Fruit fly (Drosophila melanogaster) whole organism, wandering third instar larva: ENCODE results near the gene CG12684.
A peak's percentile ranks its signal among the peaks of the same experiment; 100 is the strongest.

Source experiments
- Abd-B ChIP-seq: fragments of >200 bp; optimal IDR thresholded peaks from 2 replicates; lab custom pipeline; 2017; ENCODE audit warnings: missing biosample characterization, missing genetic modification characterization
- CG32264 ChIP-seq: fragments of 200-800 bp; sonication (Bioruptor generic); optimal IDR thresholded peaks from 2 replicates; lab custom pipeline; 2016; ENCODE audit warnings: missing biosample characterization, missing genetic modification characterization
- CG9705 ChIP-seq: fragments of 200-800 bp; sonication (Bioruptor generic); optimal IDR thresholded peaks from 2 replicates; lab custom pipeline; 2018; ENCODE audit warnings: missing biosample characterization, mild to moderate bottlenecking, missing genetic modification characterization
- Dfd ChIP-seq: fragments of >200 bp; optimal IDR thresholded peaks from 2 replicates; lab custom pipeline; 2017; ENCODE audit warnings: missing biosample characterization, missing genetic modification characterization
- Dif ChIP-seq: fragments of 200-275, 200-300 bp; sonication (Bioruptor generic); optimal IDR thresholded peaks from 2 replicates; lab custom pipeline; 2018; ENCODE audit warnings: missing biosample characterization, missing genetic modification characterization; ENCODE audit not compliant: partially characterized antibody
- GATAd ChIP-seq: sonication (Bioruptor generic); optimal IDR thresholded peaks from 2 replicates; lab custom pipeline; 2016; ENCODE audit warnings: missing biosample characterization, missing genetic modification characterization
- HLH106 ChIP-seq: fragments of 200-800 bp; optimal IDR thresholded peaks from 3 replicates; lab custom pipeline; 2019; ENCODE audit warnings: missing biosample characterization, mild to moderate bottlenecking, missing genetic modification characterization, moderate library complexity
- Hnf4 ChIP-seq: fragments of 200-800 bp; sonication (Bioruptor generic); optimal IDR thresholded peaks from 2 replicates; lab custom pipeline; 2016; ENCODE audit warnings: missing biosample characterization, mild to moderate bottlenecking, missing genetic modification characterization
- Hr83 ChIP-seq: fragments of 200-300 bp; sonication (Bioruptor generic); optimal IDR thresholded peaks from 2 replicates; lab custom pipeline; 2016; ENCODE audit warnings: missing biosample characterization, mild to moderate bottlenecking, missing genetic modification characterization, moderate library complexity; ENCODE audit not compliant: poor library complexity, severe bottlenecking
- Jra ChIP-seq: sonication (Bioruptor generic); optimal IDR thresholded peaks from 2 replicates; lab custom pipeline; 2016; ENCODE audit warnings: missing biosample characterization, missing genetic modification characterization
- Mio ChIP-seq: sonication (Bioruptor generic); optimal IDR thresholded peaks from 2 replicates; lab custom pipeline; 2016; ENCODE audit warnings: missing biosample characterization, missing genetic modification characterization
- OdsH ChIP-seq: fragments of 200-800 bp; sonication (Bioruptor generic); optimal IDR thresholded peaks from 2 replicates; lab custom pipeline; 2016; ENCODE audit warnings: missing biosample characterization, mild to moderate bottlenecking, missing genetic modification characterization
- Rel ChIP-seq, 2 experiments: fragments of 200-800 bp; sonication (Bioruptor generic) in 1 of 2; optimal IDR thresholded peaks; 2 replicates in 1 of 2; 3 replicates in 1 of 2; lab custom pipeline; 2016 to 2019; ENCODE audit warnings: mild to moderate bottlenecking in 2 of 2, missing biosample characterization in 2 of 2, missing genetic modification characterization in 2 of 2, moderate library complexity in 1 of 2
- Sp1 ChIP-seq: fragments of 200-800 bp; sonication (Bioruptor generic); optimal IDR thresholded peaks from 3 replicates; lab custom pipeline; 2019; ENCODE audit warnings: missing biosample characterization, mild to moderate bottlenecking, missing genetic modification characterization, moderate library complexity
- Vsx2 ChIP-seq: fragments of 200-300, 225-300 bp; sonication (Bioruptor generic); optimal IDR thresholded peaks from 2 replicates; lab custom pipeline; 2018; ENCODE audit warnings: missing biosample characterization, missing genetic modification characterization; ENCODE audit not compliant: partially characterized antibody
- brk ChIP-seq: fragments of 200-800 bp; sonication (Bioruptor generic); optimal IDR thresholded peaks from 2 replicates; lab custom pipeline; 2016; ENCODE audit warnings: missing biosample characterization, mild to moderate bottlenecking, missing genetic modification characterization
- dl ChIP-seq, 2 experiments: fragments of 175-275, 200-275 bp in 1 of 2; fragments of 200-275 bp in 1 of 2; sonication (Bioruptor generic); optimal IDR thresholded peaks; lab custom pipeline; 2018; ENCODE audit warnings: mild to moderate bottlenecking in 2 of 2, missing biosample characterization in 2 of 2, missing genetic modification characterization in 2 of 2, moderate library complexity in 2 of 2; ENCODE audit not compliant: partially characterized antibody in 2 of 2, insufficient read depth in 1 of 2
- dmrt93B ChIP-seq: fragments of 200-800 bp; sonication (Bioruptor generic); optimal IDR thresholded peaks from 2 replicates; lab custom pipeline; 2018; ENCODE audit warnings: missing biosample characterization, mild to moderate bottlenecking, missing genetic modification characterization
- dsf ChIP-seq: sonication (Bioruptor generic); optimal IDR thresholded peaks from 2 replicates; lab custom pipeline; 2016; ENCODE audit warnings: missing biosample characterization, missing genetic modification characterization, borderline replicate concordance
- foxo ChIP-seq, 2 experiments: fragments of 200-800 bp; sonication (Bioruptor generic); optimal IDR thresholded peaks; 2 replicates in 1 of 2; 3 replicates in 1 of 2; lab custom pipeline; 2016 to 2017; ENCODE audit warnings: missing biosample characterization in 2 of 2, missing genetic modification characterization in 2 of 2
- jim ChIP-seq: fragments of 175-275, 200-325 bp; sonication (Bioruptor generic); optimal IDR thresholded peaks from 2 replicates; lab custom pipeline; 2016; ENCODE audit warnings: missing biosample characterization, mild to moderate bottlenecking, missing genetic modification characterization
- pan ChIP-seq: fragments of >200 bp; optimal IDR thresholded peaks from 2 replicates; lab custom pipeline; 2017
- psq ChIP-seq: fragments of 200-800 bp; sonication (Bioruptor generic); optimal IDR thresholded peaks from 3 replicates; lab custom pipeline; 2017; ENCODE audit warnings: missing biosample characterization, mild to moderate bottlenecking, missing genetic modification characterization, moderate library complexity
- rgr ChIP-seq: fragments of 200-800 bp; sonication (Bioruptor generic); optimal IDR thresholded peaks from 3 replicates; lab custom pipeline; 2016; ENCODE audit warnings: missing biosample characterization, mild to moderate bottlenecking, missing genetic modification characterization
- sage ChIP-seq: fragments of 200-800 bp; sonication (Bioruptor generic); optimal IDR thresholded peaks from 2 replicates; lab custom pipeline; 2016; ENCODE audit warnings: missing biosample characterization, mild to moderate bottlenecking, missing genetic modification characterization
- sv ChIP-seq: fragments of 200-800 bp; sonication (Bioruptor generic); optimal IDR thresholded peaks from 3 replicates; lab custom pipeline; 2016; ENCODE audit warnings: missing biosample characterization, missing genetic modification characterization
- tai ChIP-seq: sonication (Bioruptor generic); optimal IDR thresholded peaks from 2 replicates; lab custom pipeline; 2016; ENCODE audit warnings: missing biosample characterization, missing genetic modification characterization
- usp ChIP-seq: fragments of >200 bp; optimal IDR thresholded peaks from 2 replicates; lab custom pipeline; 2017; ENCODE audit warnings: missing biosample characterization, missing genetic modification characterization
- woc ChIP-seq: sonication (Bioruptor generic); optimal IDR thresholded peaks from 2 replicates; lab custom pipeline; 2016; ENCODE audit warnings: missing biosample characterization, mild to moderate bottlenecking, missing genetic modification characterization

Gene CG12684

DNA sequence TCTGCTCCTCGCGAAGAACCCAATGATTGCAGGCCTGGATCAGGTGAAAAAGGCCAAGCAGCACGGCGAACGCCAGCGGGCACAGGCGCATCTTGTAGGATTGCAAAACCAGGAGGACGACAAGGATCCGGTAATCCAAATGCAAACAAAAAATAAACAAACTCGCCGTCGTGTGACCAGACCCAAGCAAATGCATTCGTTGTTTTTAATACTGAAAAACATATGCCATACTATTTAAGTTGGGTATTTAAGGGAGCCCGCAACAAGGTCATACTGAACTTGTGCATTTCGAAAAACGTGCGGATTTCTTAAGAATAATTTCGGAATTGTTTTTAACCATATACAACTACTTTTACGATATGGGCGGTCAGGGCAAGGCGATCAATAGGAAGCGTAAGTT lies 20.0 kb downstream of the CG12684 start, which contains the start of the genes CG11436 and CG3527:
CG11436 (minus strand) TSS at position 162 of the 400 bp plus-strand sequence.
CG3527 (plus strand) TSS at position 257 of the 400 bp plus-strand sequence.
- TF ChIP-seq rgr (peak; percentile 99), Hnf4 (GFP tag; lab: Kevin White, UChicago) (no peak)

DNA sequence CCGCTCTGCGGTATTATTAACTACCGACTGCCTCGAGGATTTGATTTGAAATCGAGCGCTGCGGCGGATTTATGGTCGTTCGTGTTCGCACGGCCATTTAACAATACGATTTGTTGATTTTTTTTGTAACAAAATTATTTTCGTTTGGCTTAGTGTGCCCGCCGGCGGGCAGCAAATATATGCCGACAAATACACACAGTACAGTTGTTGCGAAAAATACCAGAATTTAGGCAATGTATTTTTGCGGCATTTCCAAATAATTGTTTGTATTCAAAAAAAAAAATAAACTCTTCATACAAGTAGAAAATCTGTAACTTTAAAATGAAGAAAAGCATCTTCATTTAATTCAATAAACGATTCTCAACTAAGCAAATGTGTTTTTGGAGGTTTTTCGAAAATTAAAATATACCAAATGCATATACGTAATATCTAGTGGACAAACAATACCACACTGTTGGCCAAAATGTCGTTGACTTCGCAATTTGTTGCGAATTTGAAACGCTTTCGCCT lies 23.1 kb downstream of the CG12684 start, which contains the start of the genes Usf and CG15912:
Usf (minus strand) TSS at position 184 of the 510 bp plus-strand sequence.
CG15912 (plus strand) TSS at position 460 of the 510 bp plus-strand sequence.
- peak; percentile 72 for TF ChIP-seq rgr
- TF ChIP-seq GATAd (GFP tag; lab: Kevin White, UChicago): no peak

dm6 chrX:4542353-4542752 lies 29.4 kb downstream of the CG12684 start, which contains the start of gene CG3568:
TSS of gene CG3568 (plus strand) at chrX:4542630.
- TF ChIP-seq Sp1 (GFP tag; lab: Kevin White, UChicago) (no peak), OdsH (GFP tag; lab: Kevin White, UChicago) (no peak), sage (GFP tag; lab: Kevin White, UChicago) (no peak), Rel (GFP tag; optimal IDR thresholded peaks at IDR 0.05; lab: Kevin White, UChicago) (no peak), Rel (tag; optimal IDR thresholded peaks at IDR 0.05; lab: Kevin White, UChicago) (no peak), sv (GFP tag; lab: Kevin White, UChicago) (no peak), Jra (no peak), brk (GFP tag; lab: Kevin White, UChicago) (no peak), GATAd (GFP tag; lab: Kevin White, UChicago) (no peak), usp (GFP tag; lab: Kevin White, UChicago) (no peak), foxo (GFP tag; optimal IDR thresholded peaks at IDR 0.05; lab: Kevin White, UChicago) (no peak), Hr83 (no peak), CG32264 (GFP tag; lab: Kevin White, UChicago) (no peak), woc (no peak), Abd-B (no peak), dmrt93B (no peak), dl (GFP tag; optimal IDR thresholded peaks at IDR 0.05; lab: Kevin White, UChicago; ENCODE audit: insufficient read depth in 1 of 2, partially characterized antibody in 2 of 2) (no peak), dsf (GFP tag; lab: Kevin White, UChicago) (no peak), jim (GFP tag; lab: Kevin White, UChicago) (no peak)

DNA sequence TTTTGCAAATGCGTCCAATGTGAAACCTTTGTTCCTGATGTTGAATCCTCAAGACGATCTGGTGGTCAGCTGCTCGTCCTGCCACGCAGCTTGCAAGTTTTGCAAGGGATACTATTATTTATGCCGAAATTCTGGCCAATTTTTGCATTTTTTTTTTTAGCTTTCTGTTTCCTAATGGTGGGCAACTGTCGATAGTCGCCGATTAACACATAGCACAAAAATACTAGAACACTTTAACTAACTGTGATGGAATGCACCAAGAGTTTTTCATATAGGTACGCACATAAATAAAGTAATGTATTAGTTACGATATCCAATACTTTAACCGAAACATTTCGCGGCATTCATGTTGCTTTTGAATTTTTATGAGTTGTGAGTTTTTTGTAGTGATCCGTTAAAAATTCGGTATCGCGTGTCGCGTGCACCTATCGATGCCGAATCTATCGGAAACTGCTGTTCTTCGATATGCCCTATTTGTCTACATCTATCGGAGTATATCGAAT lies 31.2 kb downstream of the CG12684 start, which contains the start of the genes rb and CHOp24:
rb (minus strand) TSS at position 197 of the 503 bp plus-strand sequence.
CHOp24 (plus strand) TSS at position 479 of the 503 bp plus-strand sequence.
- TF ChIP-seq pan (lab: Kevin White, UChicago) (no peak), jim (GFP tag; lab: Kevin White, UChicago) (no peak), Sp1 (GFP tag; lab: Kevin White, UChicago) (peak; percentile 45), OdsH (GFP tag; lab: Kevin White, UChicago) (no peak), psq (GFP tag; lab: Kevin White, UChicago) (peak; percentile 14), Jra (peak; percentile 65), sv (GFP tag; lab: Kevin White, UChicago) (no peak), CG9705 (peak; percentile 24), HLH106 (tag; lab: Kevin White, UChicago) (peak; percentile 43), rgr (no peak)

- TF ChIP-seq Vsx2 (GFP tag; lab: Kevin White, UChicago) (no peak), Hr83 (no peak), HLH106 (tag; lab: Kevin White, UChicago) (no peak), woc (no peak), jim (GFP tag; lab: Kevin White, UChicago) (no peak), dl (GFP tag; optimal IDR thresholded peaks at IDR 0.05; lab: Kevin White, UChicago; ENCODE audit: insufficient read depth in 1 of 2, partially characterized antibody in 2 of 2) (no peak), CG32264 (GFP tag; lab: Kevin White, UChicago) (no peak), Abd-B (no peak), dmrt93B (no peak), brk (GFP tag; lab: Kevin White, UChicago) (no peak), Mio (no peak), dsf (GFP tag; lab: Kevin White, UChicago) (no peak), Dfd (GFP tag; lab: Kevin White, UChicago) (no peak), tai (no peak), CG9705 (no peak), Dif (no peak)
- TF ChIP-seq, all 38 proteins: peak for 0
Measured at dm6 chrX:4534002-4534401, 37.7 kb downstream of the CG12684 start.
